Worm (Caenorhabditis elegans) whole organism, L1 larva: ENCODE measurements around the gene ctbp-1.

Source experiments
- Y116A8C.19 ChIP-seq: sonication (generic microtip); optimal IDR thresholded peaks from 2 replicates; lab custom pipeline; 2016; ENCODE audit warnings: missing compliant biosample characterization, missing genetic modification characterization, borderline replicate concordance
- alr-1 ChIP-seq: fragments of 200-800 bp; sonication (Bioruptor generic); optimal IDR thresholded peaks from 2 replicates; lab custom pipeline; 2018; ENCODE audit warnings: borderline replicate concordance, mild to moderate bottlenecking, missing genetic modification characterization, missing compliant biosample characterization
- aly-2 ChIP-seq: fragments of 150-350 bp; optimal IDR thresholded peaks from 2 replicates; lab custom pipeline; 2014; ENCODE audit warnings: missing biosample characterization, missing genetic modification characterization
- blmp-1 ChIP-seq: fragments of 150-350 bp; optimal IDR thresholded peaks from 2 replicates; lab custom pipeline; 2014; ENCODE audit warnings: missing biosample characterization, missing genetic modification characterization
- ceh-63 ChIP-seq: fragments of 200-800 bp; sonication (Bioruptor generic); optimal IDR thresholded peaks from 2 replicates; lab custom pipeline; 2018; ENCODE audit warnings: mild to moderate bottlenecking, missing genetic modification characterization, missing compliant biosample characterization
- ceh-82 ChIP-seq, 3 experiments: fragments of 150-350 bp in 1 of 3; sonication (generic microtip) in 2 of 3; optimal IDR thresholded peaks; 2 replicates each; lab custom pipeline; 2014 to 2017; ENCODE audit warnings: missing biosample characterization in 3 of 3, missing genetic modification characterization in 3 of 3
- dpl-1 ChIP-seq, 3 experiments: fragments of 150-350 bp in 2 of 3; sonication (generic microtip) in 1 of 3; optimal IDR thresholded peaks; 2 replicates each; lab custom pipeline; 2014 to 2017; ENCODE audit warnings: missing biosample characterization in 3 of 3, missing genetic modification characterization in 3 of 3, missing genetic modification reagents in 3 of 3
- efl-1 ChIP-seq, 4 experiments: fragments of 150-350 bp; optimal IDR thresholded peaks in 3 of 4; peaks in 1 of 4; 1 replicate in 1 of 4; 2 replicates in 3 of 4; lab custom pipeline; 2014; ENCODE audit warnings: missing biosample characterization in 2 of 4, missing genetic modification characterization in 2 of 4, missing genetic modification reagents in 2 of 4
- elt-3 ChIP-seq, 6 experiments: fragments of 150-350 bp in 1 of 6; sonication (generic microtip); optimal IDR thresholded peaks; 2 replicates each; lab custom pipeline; 2017 to 2018; ENCODE audit warnings: missing biosample characterization in 6 of 6, missing genetic modification characterization in 6 of 6, inconsistent platforms in 1 of 6
- fkh-10 ChIP-seq: sonication (generic microtip); optimal IDR thresholded peaks from 2 replicates; lab custom pipeline; 2017; ENCODE audit warnings: missing biosample characterization, missing genetic modification reagents, missing genetic modification characterization
- fkh-8 ChIP-seq: sonication (generic microtip); optimal IDR thresholded peaks from 2 replicates; lab custom pipeline; 2016; ENCODE audit warnings: mild to moderate bottlenecking, missing genetic modification characterization, missing compliant biosample characterization
- fos-1 ChIP-seq: fragments of 150-350 bp; optimal IDR thresholded peaks from 2 replicates; lab custom pipeline; 2014; ENCODE audit warnings: missing biosample characterization, missing genetic modification characterization
- grh-1 ChIP-seq: fragments of 200-800 bp; sonication (Bioruptor generic); IDR thresholded peaks from 2 replicates; pipeline ENCODE4 v1.3.6; 2022; ENCODE audit warnings: missing genetic modification reagents, missing genetic modification characterization, missing compliant biosample characterization
- lin-14 ChIP-seq: fragments of 200-800 bp; sonication (Bioruptor generic); optimal IDR thresholded peaks from 2 replicates; lab custom pipeline; 2018; ENCODE audit warnings: mild to moderate bottlenecking, missing genetic modification characterization, moderate library complexity, missing compliant biosample characterization
- lin-15B ChIP-seq: fragments of 150-350 bp; sonication (generic microtip); optimal IDR thresholded peaks from 3 replicates; lab custom pipeline; 2014; ENCODE audit warnings: missing biosample characterization, missing genetic modification characterization
- mdl-1 ChIP-seq, 2 experiments: fragments of 150-350 bp; optimal IDR thresholded peaks; 2 replicates each; lab custom pipeline; 2014 to 2017; ENCODE audit warnings: missing biosample characterization in 2 of 2, missing genetic modification characterization in 2 of 2, inconsistent platforms in 1 of 2
- mep-1 ChIP-seq: fragments of 150-350 bp; optimal IDR thresholded peaks from 2 replicates; lab custom pipeline; 2014; ENCODE audit warnings: missing biosample characterization, missing genetic modification characterization
- nhr-12 ChIP-seq: sonication (generic microtip); optimal IDR thresholded peaks from 2 replicates; lab custom pipeline; 2017; ENCODE audit warnings: missing biosample characterization, missing genetic modification characterization
- nhr-19 ChIP-seq: fragments of 200-800 bp; sonication (Bioruptor generic); conservative IDR thresholded peaks from 2 replicates; pipeline ENCODE4 v1.3.6; 2022; ENCODE audit warnings: missing genetic modification characterization, missing compliant biosample characterization
- nhr-47 ChIP-seq: sonication (generic microtip); optimal IDR thresholded peaks from 2 replicates; lab custom pipeline; 2016; ENCODE audit warnings: mild to moderate bottlenecking, missing genetic modification characterization, moderate library complexity, missing compliant biosample characterization
- nhr-71 ChIP-seq: sonication (generic microtip); optimal IDR thresholded peaks from 2 replicates; lab custom pipeline; 2016; ENCODE audit warnings: mild to moderate bottlenecking, missing genetic modification characterization, moderate library complexity, missing compliant biosample characterization
- nhr-85 ChIP-seq: sonication (generic microtip); peaks from one replicate; lab custom pipeline; 2016; ENCODE audit warnings: missing genetic modification characterization, inconsistent platforms, missing compliant biosample characterization
- pqm-1 ChIP-seq: sonication (generic microtip); optimal IDR thresholded peaks from 3 replicates; lab custom pipeline; 2017; ENCODE audit warnings: missing biosample characterization, missing genetic modification characterization
- rnt-1 ChIP-seq: sonication (generic microtip); optimal IDR thresholded peaks from 2 replicates; lab custom pipeline; 2016; ENCODE audit warnings: mild to moderate bottlenecking, missing genetic modification characterization, moderate library complexity, missing compliant biosample characterization
- snpc-4 ChIP-seq: fragments of 150-350 bp; optimal IDR thresholded peaks from 2 replicates; lab custom pipeline; 2014; ENCODE audit warnings: missing biosample characterization, missing genetic modification characterization
- snu-23 ChIP-seq: sonication (generic microtip); optimal IDR thresholded peaks from 2 replicates; lab custom pipeline; 2016; ENCODE audit warnings: missing genetic modification characterization, missing compliant biosample characterization
- unc-30 ChIP-seq: sonication (generic microtip); optimal IDR thresholded peaks from 2 replicates; lab custom pipeline; 2017; ENCODE audit warnings: missing biosample characterization, missing genetic modification characterization
- vab-15 ChIP-seq: sonication (generic microtip); optimal IDR thresholded peaks from 2 replicates; lab custom pipeline; 2017; ENCODE audit warnings: missing genotype, mild to moderate bottlenecking, missing genetic modification characterization, missing compliant biosample characterization
- xbp-1 ChIP-seq: sonication (generic microtip); optimal IDR thresholded peaks from 2 replicates; lab custom pipeline; 2016; ENCODE audit warnings: missing genetic modification characterization, missing compliant biosample characterization
- ztf-11 ChIP-seq, 2 experiments: sonication (generic microtip); optimal IDR thresholded peaks; 2 replicates each; lab custom pipeline; 2016 to 2017; ENCODE audit warnings: missing genetic modification characterization in 2 of 2, missing biosample characterization in 1 of 2, missing compliant biosample characterization in 1 of 2

ctbp-1 gene

ce11 chrX:5848703-5849102 lies 13.8 kb upstream of the ctbp-1 start, which contains the start of gene atat-2:
Gene atat-2, plus strand, starts transcription at chrX:5849100.
- TF ChIP-seq mdl-1 (tag; optimal IDR thresholded peaks at IDR 0.05; lab: Kevin White, UChicago) = no peak
- TF ChIP-seq ceh-82 (tag; optimal IDR thresholded peaks at IDR 0.05; lab: Kevin White, UChicago) = no peak
- TF ChIP-seq blmp-1 = peak; percentile 70
- peak; percentile 60 for TF ChIP-seq lin-14
- TF ChIP-seq pqm-1 (tag; lab: Kevin White, UChicago) = no peak
- no peak for TF ChIP-seq efl-1 (optimal IDR thresholded peaks at IDR 0.05; lab: Kevin White, UChicago)
- TF ChIP-seq efl-1 (GFP tag; optimal IDR thresholded peaks at IDR 0.05 in 1 of 2; lab: Kevin White, UChicago) = peak in 1 of 2 experiments; percentile 36
- TF ChIP-seq snu-23 (GFP tag; lab: Kevin White, UChicago) = peak; percentile 37
- TF ChIP-seq elt-3 (tag; optimal IDR thresholded peaks at IDR 0.05; lab: Kevin White, UChicago) = peak in 1 of 6 experiments; percentile 24
- no peak for TF ChIP-seq aly-2 (tag; lab: Kevin White, UChicago)
- TF ChIP-seq, all 84 proteins: peak for 5

ce11 chrX:5850472-5850871 lies 12.0 kb upstream of the ctbp-1 start:
- TF ChIP-seq rnt-1 (tag; lab: Kevin White, UChicago) (peak; percentile 23), nhr-19 (GFP tag; lab: Robert Waterston, UW) (peak; percentile 26; the same call in 1 of the 2 replicates), nhr-85 (tag; lab: Kevin White, UChicago) (peak; percentile 4), alr-1 (tag; lab: Kevin White, UChicago) (no peak), xbp-1 (tag; lab: Kevin White, UChicago) (peak; percentile 2), nhr-71 (tag; lab: Kevin White, UChicago) (peak; percentile 43), nhr-47 (tag; lab: Kevin White, UChicago) (peak; percentile 24), fkh-8 (tag; lab: Kevin White, UChicago) (no peak), snpc-4 (tag; lab: Kevin White, UChicago) (peak; percentile 91), mdl-1 (tag; optimal IDR thresholded peaks at IDR 0.05; lab: Kevin White, UChicago) (no peak)

ce11 chrX:5852113-5852512 lies 10.4 kb upstream of the ctbp-1 start:
- no peak for TF ChIP-seq efl-1 (optimal IDR thresholded peaks at IDR 0.05; lab: Kevin White, UChicago)
- peak in 1 of 2 experiments; percentile 39 for TF ChIP-seq efl-1 (GFP tag; optimal IDR thresholded peaks at IDR 0.05 in 1 of 2; lab: Kevin White, UChicago)
- TF ChIP-seq fkh-10 (GFP tag; lab: Kevin White, UChicago) = no peak

- TF ChIP-seq nhr-19 (GFP tag; lab: Robert Waterston, UW) (no peak), vab-15 (tag; lab: Kevin White, UChicago) (no peak), ztf-11 (tag; optimal IDR thresholded peaks at IDR 0.05; lab: Kevin White, UChicago) (no peak), dpl-1 (GFP tag; optimal IDR thresholded peaks at IDR 0.05; lab: Kevin White, UChicago) (no peak), nhr-12 (tag; lab: Kevin White, UChicago) (no peak), blmp-1 (no peak), fos-1 (no peak)
Measured at ce11 chrX:5854163-5854451, 8.4 kb upstream of the ctbp-1 start, which contains the start of gene hog-1. Gene hog-1, minus strand, starts transcription at chrX:5854263.

ce11 chrX:5854452-5855234 lies 7.9 kb upstream of the ctbp-1 start:
- TF ChIP-seq Y116A8C.19 (tag; lab: Kevin White, UChicago) = no peak
- TF ChIP-seq blmp-1 = peak; percentile 95
- TF ChIP-seq elt-3 (tag; optimal IDR thresholded peaks at IDR 0.05; lab: Kevin White, UChicago) = peak in 2 of 6 experiments; percentile 39 to 55
- peak; percentile 70 for TF ChIP-seq nhr-85 (tag; lab: Kevin White, UChicago)

ce11 chrX:5859161-5859560 lies 3.3 kb upstream of the ctbp-1 start:
- TF ChIP-seq fkh-10 (GFP tag; lab: Kevin White, UChicago) (peak; percentile 74), nhr-12 (tag; lab: Kevin White, UChicago) (no peak), lin-15B (tag; lab: Kevin White, UChicago) (no peak), efl-1 (optimal IDR thresholded peaks at IDR 0.05; lab: Kevin White, UChicago) (no peak), efl-1 (GFP tag; optimal IDR thresholded peaks at IDR 0.05 in 1 of 2; lab: Kevin White, UChicago) (peak in 1 of 2 experiments; percentile 15), nhr-71 (tag; lab: Kevin White, UChicago) (no peak), nhr-19 (GFP tag; lab: Robert Waterston, UW) (no peak), grh-1 (GFP tag; lab: Robert Waterston, UW) (no peak), unc-30 (no peak), ceh-63 (no peak), mep-1 (no peak)
